Worm (Caenorhabditis elegans) whole organism, young adult: ENCODE measurements around the gene M04G7.2.

Experiments used
- B0019.2 ChIP-seq: fragments of 200-800 bp; sonication (Bioruptor generic); conservative IDR thresholded peaks from 2 replicates; pipeline ENCODE4 v1.3.6; 2022; ENCODE audit warnings: missing genetic modification reagents, missing genetic modification characterization, missing compliant biosample characterization
- D2030.7 ChIP-seq: fragments of 200-800 bp; sonication (Bioruptor generic); IDR thresholded peaks from 2 replicates; pipeline ENCODE4 v1.3.6; 2022; ENCODE audit warnings: missing genetic modification reagents, missing genetic modification characterization, missing compliant biosample characterization
- F10E7.11 ChIP-seq: sonication (generic microtip); optimal IDR thresholded peaks from 2 replicates; lab custom pipeline; 2017; ENCODE audit warnings: mild to moderate bottlenecking, missing genetic modification characterization, moderate library complexity, missing compliant biosample characterization
- F22D6.2 ChIP-seq: sonication (generic microtip); optimal IDR thresholded peaks from 2 replicates; lab custom pipeline; 2016; ENCODE audit warnings: mild to moderate bottlenecking, missing genetic modification characterization, missing compliant biosample characterization
- F49E8.2 ChIP-seq: sonication (generic microtip); optimal IDR thresholded peaks from 3 replicates; lab custom pipeline; 2017; ENCODE audit warnings: missing genetic modification characterization, mild to moderate bottlenecking, missing compliant biosample characterization, antibody characterized with exemption, moderate library complexity; ENCODE audit not compliant: insufficient read depth
- F57C9.4 ChIP-seq: sonication (generic microtip); optimal IDR thresholded peaks from 2 replicates; lab custom pipeline; 2017; ENCODE audit warnings: mild to moderate bottlenecking, missing genetic modification characterization, missing compliant biosample characterization
- K12H6.12 ChIP-seq: fragments of 200-800 bp; sonication (Bioruptor generic); optimal IDR thresholded peaks from 2 replicates; lab custom pipeline; 2018; ENCODE audit warnings: mild to moderate bottlenecking, missing genetic modification characterization, missing compliant biosample characterization
- Y67H2A.10 ChIP-seq: fragments of 200-800 bp; sonication (Bioruptor generic); conservative IDR thresholded peaks from 2 replicates; pipeline ENCODE4 v1.3.6; 2022; ENCODE audit warnings: missing genetic modification reagents, missing genetic modification characterization, missing compliant biosample characterization
- Y79H2A.3 ChIP-seq: fragments of 200-800 bp; sonication (Bioruptor generic); conservative IDR thresholded peaks from 2 replicates; pipeline ENCODE4 v1.3.6; 2022; ENCODE audit warnings: missing genetic modification reagents, missing genetic modification characterization, missing compliant biosample characterization
- ama-1 ChIP-seq, 3 experiments: fragments of 150-350 bp in 1 of 3; sonication (generic microtip) in 2 of 3; optimal IDR thresholded peaks; 2 replicates each; lab custom pipeline; 2014 to 2018; ENCODE audit warnings: missing biosample characterization in 2 of 3, missing genetic modification characterization in 2 of 3, missing genetic modification reagents in 2 of 3
- attf-3 ChIP-seq: fragments of 200-800 bp; sonication (Bioruptor generic); conservative IDR thresholded peaks from 2 replicates; pipeline ENCODE4 v1.3.6; 2022; ENCODE audit warnings: missing genetic modification reagents, missing genetic modification characterization, missing compliant biosample characterization
- bed-1 ChIP-seq: fragments of 200-800 bp; sonication (Bioruptor generic); IDR thresholded peaks from 2 replicates; pipeline ENCODE4 v1.3.6; 2022; ENCODE audit warnings: missing genetic modification reagents, missing genetic modification characterization, missing compliant biosample characterization
- cebp-1 ChIP-seq, 2 experiments: fragments of 200-800 bp in 1 of 2; sonication (Bioruptor generic) in 1 of 2; sonication (generic microtip) in 1 of 2; IDR thresholded peaks in 1 of 2; optimal IDR thresholded peaks in 1 of 2; 2 replicates each; pipeline versions ENCODE4 v1.3.6 to Lab custom; 2017 to 2022; ENCODE audit warnings: missing compliant biosample characterization in 2 of 2, missing genetic modification characterization in 2 of 2, mild to moderate bottlenecking in 1 of 2, missing genetic modification reagents in 1 of 2, moderate library complexity in 1 of 2
- cebp-2 ChIP-seq: fragments of 200-800 bp; sonication (Bioruptor generic); IDR thresholded peaks from 2 replicates; pipeline ENCODE4 v1.3.6; 2022; ENCODE audit warnings: missing genetic modification characterization, missing compliant biosample characterization
- ceh-100 ChIP-seq: fragments of 200-800 bp; sonication (Bioruptor generic); IDR thresholded peaks from 2 replicates; pipeline ENCODE4 v1.3.6; 2022; ENCODE audit warnings: missing genetic modification reagents, missing genetic modification characterization, missing compliant biosample characterization
- ceh-27 ChIP-seq: fragments of 200-800 bp; sonication (Bioruptor generic); optimal IDR thresholded peaks from 2 replicates; lab custom pipeline; 2018; ENCODE audit warnings: mild to moderate bottlenecking, missing genetic modification characterization, moderate library complexity, missing compliant biosample characterization
- ceh-79 ChIP-seq: sonication (generic microtip); optimal IDR thresholded peaks from 2 replicates; lab custom pipeline; 2017; ENCODE audit warnings: mild to moderate bottlenecking, missing genetic modification characterization, missing compliant biosample characterization
- die-1 ChIP-seq: sonication (generic microtip); optimal IDR thresholded peaks from 2 replicates; lab custom pipeline; 2016; ENCODE audit warnings: missing genotype, mild to moderate bottlenecking, missing genetic modification characterization, missing compliant biosample characterization
- dpff-1 ChIP-seq: sonication (generic microtip); optimal IDR thresholded peaks from 2 replicates; lab custom pipeline; 2017; ENCODE audit warnings: mild to moderate bottlenecking, missing genetic modification characterization, missing compliant biosample characterization
- dpl-1 ChIP-seq: fragments of 150-350 bp; optimal IDR thresholded peaks from 2 replicates; lab custom pipeline; 2014; ENCODE audit warnings: missing biosample characterization, missing genetic modification reagents, missing genetic modification characterization
- efl-1 ChIP-seq: fragments of 150-350 bp; optimal IDR thresholded peaks from 2 replicates; lab custom pipeline; 2014; ENCODE audit warnings: missing biosample characterization, missing genetic modification reagents, missing genetic modification characterization
- fkh-3 ChIP-seq: sonication (generic microtip); optimal IDR thresholded peaks from 2 replicates; lab custom pipeline; 2016; ENCODE audit warnings: mild to moderate bottlenecking, missing genetic modification characterization, missing compliant biosample characterization
- him-1 ChIP-seq: sonication (generic microtip); optimal IDR thresholded peaks from 2 replicates; lab custom pipeline; 2016; ENCODE audit warnings: missing genotype, missing genetic modification reagents, missing genetic modification characterization, missing compliant biosample characterization
- hlh-26 ChIP-seq: fragments of 200-800 bp; sonication (Bioruptor generic); conservative IDR thresholded peaks from 2 replicates; pipeline ENCODE4 v1.3.6; 2022; ENCODE audit warnings: missing genetic modification reagents, missing genetic modification characterization, missing compliant biosample characterization
- hmg-1.2 ChIP-seq: fragments of 200-800 bp; sonication (Bioruptor generic); IDR thresholded peaks from 2 replicates; pipeline ENCODE4 v1.3.6; 2022; ENCODE audit warnings: missing genetic modification reagents, missing genetic modification characterization, missing compliant biosample characterization
- lsl-1 ChIP-seq: fragments of 200-800 bp; sonication (Bioruptor generic); optimal IDR thresholded peaks from 2 replicates; lab custom pipeline; 2018; ENCODE audit warnings: mild to moderate bottlenecking, missing genetic modification characterization, moderate library complexity, missing compliant biosample characterization
- madf-10 ChIP-seq: sonication (generic microtip); optimal IDR thresholded peaks from 2 replicates; lab custom pipeline; 2016; ENCODE audit warnings: mild to moderate bottlenecking, missing genetic modification characterization, missing compliant biosample characterization
- madf-6 ChIP-seq: fragments of 200-800 bp; sonication (Bioruptor generic); IDR thresholded peaks from 2 replicates; pipeline ENCODE4 v1.3.6; 2022; ENCODE audit warnings: missing genetic modification reagents, missing genetic modification characterization, missing compliant biosample characterization
- mes-4 ChIP-seq: sonication (generic microtip); optimal IDR thresholded peaks from 2 replicates; lab custom pipeline; 2016; ENCODE audit warnings: missing genotype, missing genetic modification characterization, missing compliant biosample characterization
- nhr-120 ChIP-seq: fragments of 200-800 bp; sonication (Bioruptor generic); IDR thresholded peaks from 2 replicates; pipeline ENCODE4 v1.3.6; 2022; ENCODE audit warnings: missing genetic modification characterization, missing compliant biosample characterization
- pbrm-1 ChIP-seq: fragments of 200-800 bp; sonication (Bioruptor generic); IDR thresholded peaks from 2 replicates; pipeline ENCODE4 v1.3.6; 2022; ENCODE audit warnings: missing genetic modification reagents, missing genetic modification characterization, missing compliant biosample characterization
- rcor-1 ChIP-seq: fragments of 200-800 bp; sonication (Bioruptor generic); IDR thresholded peaks from 2 replicates; pipeline ENCODE4 v1.3.6; 2022; ENCODE audit warnings: missing genetic modification reagents, missing genetic modification characterization, missing compliant biosample characterization
- rec-8 ChIP-seq, 2 experiments: sonication (generic microtip); optimal IDR thresholded peaks; 2 replicates each; lab custom pipeline; 2016; ENCODE audit warnings: mild to moderate bottlenecking in 2 of 2, missing genetic modification characterization in 2 of 2, missing genetic modification reagents in 2 of 2, missing genotype in 2 of 2, missing biosample characterization in 1 of 2, missing compliant biosample characterization in 1 of 2, moderate library complexity in 1 of 2
- rpc-1 ChIP-seq, 2 experiments: fragments of 150-350 bp in 1 of 2; sonication (generic microtip) in 1 of 2; optimal IDR thresholded peaks; 2 replicates each; lab custom pipeline; 2014 to 2018; ENCODE audit warnings: missing biosample characterization in 1 of 2, missing genetic modification characterization in 1 of 2, missing genetic modification reagents in 1 of 2, missing genotype in 1 of 2
- sdz-38 ChIP-seq: sonication (generic microtip); optimal IDR thresholded peaks from 2 replicates; lab custom pipeline; 2016; ENCODE audit warnings: missing genotype, missing genetic modification characterization, missing compliant biosample characterization
- sea-2 ChIP-seq: fragments of 200-800 bp; sonication (Bioruptor generic); IDR thresholded peaks from 2 replicates; pipeline ENCODE4 v1.3.6; 2022; ENCODE audit warnings: missing genetic modification characterization, missing compliant biosample characterization
- snpc-4 ChIP-seq, 5 experiments: fragments of 150-350 bp in 1 of 5; sonication (generic microtip) in 4 of 5; optimal IDR thresholded peaks; 2 replicates each; lab custom pipeline; 2014 to 2018; ENCODE audit warnings: missing genetic modification characterization in 5 of 5, missing biosample characterization in 3 of 5, antibody characterized with exemption in 2 of 5, mild to moderate bottlenecking in 2 of 5, missing compliant biosample characterization in 2 of 5, missing genotype in 2 of 5, moderate library complexity in 2 of 5, missing genetic modification reagents in 1 of 5
- somi-1 ChIP-seq: fragments of 200-800 bp; sonication (Bioruptor generic); optimal IDR thresholded peaks from 2 replicates; lab custom pipeline; 2018; ENCODE audit warnings: mild to moderate bottlenecking, missing genetic modification characterization, missing compliant biosample characterization
- tbp1 ChIP-seq: fragments of 200-800 bp; sonication (Bioruptor generic); optimal IDR thresholded peaks from 2 replicates; lab custom pipeline; 2018; ENCODE audit warnings: mild to moderate bottlenecking, missing genetic modification characterization, missing compliant biosample characterization
- tbx-9 ChIP-seq: sonication (generic microtip); optimal IDR thresholded peaks from 2 replicates; lab custom pipeline; 2016; ENCODE audit warnings: borderline replicate concordance, missing genetic modification characterization, inconsistent platforms, missing compliant biosample characterization
- xnd-1 ChIP-seq: sonication (generic microtip); optimal IDR thresholded peaks from 2 replicates; lab custom pipeline; 2016; ENCODE audit warnings: missing genotype, missing genetic modification reagents, missing genetic modification characterization, missing compliant biosample characterization
- ztf-26 ChIP-seq: sonication (generic microtip); optimal IDR thresholded peaks from 2 replicates; lab custom pipeline; 2017; ENCODE audit warnings: missing genetic modification characterization, missing compliant biosample characterization
- ztf-28 ChIP-seq: fragments of 200-800 bp; sonication (Bioruptor generic); IDR thresholded peaks from 2 replicates; pipeline ENCODE4 v1.3.6; 2022; ENCODE audit warnings: missing genetic modification reagents, missing genetic modification characterization, missing compliant biosample characterization
- ztf-6 ChIP-seq: fragments of 200-800 bp; sonication (Bioruptor generic); IDR thresholded peaks from 2 replicates; pipeline ENCODE4 v1.3.6; 2022; ENCODE audit warnings: missing genetic modification reagents, missing genetic modification characterization, missing compliant biosample characterization

The M04G7.2 gene

DNA sequence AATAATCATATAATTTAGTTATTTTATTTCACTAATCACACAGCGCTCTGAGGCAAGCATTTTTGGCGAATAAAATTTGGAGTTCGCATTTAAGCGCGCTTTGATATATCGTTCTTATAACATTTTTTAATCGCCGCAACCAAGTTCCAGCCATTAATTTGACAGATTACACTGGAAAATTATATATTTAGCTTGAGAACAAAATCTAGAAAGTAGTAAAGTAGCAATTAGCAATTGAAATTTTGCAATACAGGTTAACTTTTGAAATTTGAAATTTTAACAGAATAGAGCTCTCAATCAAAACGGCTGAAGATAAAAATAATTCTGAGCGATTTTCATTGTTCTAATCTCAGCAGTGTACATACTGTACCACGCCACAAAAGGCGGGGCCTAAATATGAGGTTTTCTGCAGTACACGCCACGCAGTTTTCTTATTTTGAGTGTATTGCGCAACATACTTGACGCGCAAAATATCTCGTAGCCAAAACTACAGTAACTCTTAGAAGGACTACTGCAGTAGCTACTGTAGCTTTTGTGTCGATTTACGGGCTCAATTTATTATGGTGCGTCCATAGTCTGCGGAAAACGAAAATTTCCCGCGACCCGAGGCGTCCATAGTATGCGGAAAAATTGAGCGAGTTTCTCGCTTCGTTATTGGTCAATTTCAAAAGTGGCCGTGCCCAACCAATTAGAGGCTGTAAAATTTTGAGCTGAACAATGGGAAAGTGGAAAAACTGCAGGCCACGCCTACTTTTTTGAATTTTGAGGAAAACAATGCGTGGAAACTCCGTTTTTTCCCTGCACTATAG lies 33.5 kb downstream of the M04G7.2 start (continued):
- TF ChIP-seq B0019.2 (GFP tag; lab: Robert Waterston, UW) (no peak), F57C9.4 (tag; lab: Kevin White, UChicago) (peak; percentile 16), D2030.7 (GFP tag; lab: Robert Waterston, UW) (no peak), efl-1 (no peak), cebp-2 (GFP tag; lab: Robert Waterston, UW) (0 out of 2 replicates have a peak, but pooled peaks have one; percentile 36), K12H6.12 (tag; lab: Kevin White, UChicago) (no peak), F10E7.11 (no peak), rpc-1 (optimal IDR thresholded peaks at IDR 0.05; lab: Kevin White, UChicago) (no peak), rpc-1 (tag; optimal IDR thresholded peaks at IDR 0.05; lab: Kevin White, UChicago) (no peak), rec-8 (tag; optimal IDR thresholded peaks at IDR 0.05; lab: Kevin White, UChicago) (peak in 1 of 2 experiments; percentile 16), ztf-26 (tag; lab: Kevin White, UChicago) (no peak), F49E8.2 (tag; lab: Kevin White, UChicago) (peak; percentile 88), ceh-27 (no peak), lsl-1 (GFP tag; lab: Kevin White, UChicago) (peak; percentile 74), bed-1 (no peak), Y67H2A.10 (GFP tag; lab: Robert Waterston, UW) (no peak), attf-3 (GFP tag; lab: Robert Waterston, UW) (no peak), somi-1 (no peak), fkh-3 (no peak), F22D6.2 (tag; lab: Kevin White, UChicago) (no peak), ceh-79 (tag; lab: Kevin White, UChicago) (no peak), pbrm-1 (peak; percentile 9; the same call in 1 of the 2 replicates), sea-2 (GFP tag; lab: Robert Waterston, UW) (no peak), Y79H2A.3 (GFP tag; lab: Robert Waterston, UW) (no peak), die-1 (tag; lab: Kevin White, UChicago) (no peak), cebp-1 (GFP tag; IDR thresholded peaks at IDR 0.05; lab: Robert Waterston, UW) (no peak), cebp-1 (tag; optimal IDR thresholded peaks at IDR 0.05; lab: Kevin White, UChicago) (peak; percentile 12), dpff-1 (tag; lab: Kevin White, UChicago) (peak; percentile 61), dpl-1 (no peak), rcor-1 (GFP tag; lab: Robert Waterston, UW) (peak; percentile 68), madf-10 (tag; lab: Kevin White, UChicago) (no peak), sdz-38 (no peak), xnd-1 (tag; lab: Kevin White, UChicago) (no peak), ama-1 (optimal IDR thresholded peaks at IDR 0.05; lab: Kevin White, UChicago) (no peak), ama-1 (GFP tag; optimal IDR thresholded peaks at IDR 0.05; lab: Kevin White, UChicago) (peak; percentile 34 to 83), mes-4 (tag; lab: Kevin White, UChicago) (no peak), ceh-100 (GFP tag; lab: Robert Waterston, UW) (no peak), hlh-26 (GFP tag; lab: Robert Waterston, UW) (no peak), tbp1 (GFP tag; lab: Kevin White, UChicago) (peak; percentile 17), hmg-1.2 (GFP tag; lab: Robert Waterston, UW) (no peak; the same call in 1 of the 2 replicates), tbx-9 (tag; lab: Kevin White, UChicago) (peak; percentile 24), madf-6 (GFP tag; lab: Robert Waterston, UW) (peak; percentile 59), ztf-6 (GFP tag; lab: Robert Waterston, UW) (no peak), nhr-120 (GFP tag; lab: Robert Waterston, UW) (no peak), him-1 (tag; lab: Kevin White, UChicago) (no peak), snpc-4 (GFP tag; optimal IDR thresholded peaks at IDR 0.05; lab: Kevin White, UChicago) (peak; percentile 71), snpc-4 (tag; optimal IDR thresholded peaks at IDR 0.05; lab: Kevin White, UChicago) (peak in 3 of 4 experiments; percentile 80 to 95 (median 92)), ztf-28 (no peak)
